Worm (Caenorhabditis elegans) whole organism, L1 larva: ENCODE data around the gene wago-5.

Source experiments
- C04F5.9 ChIP-seq: sonication (generic microtip); optimal IDR thresholded peaks from 2 replicates; lab custom pipeline; 2016; ENCODE audit warnings: missing genetic modification characterization, missing compliant biosample characterization
- C16A3.4 ChIP-seq: fragments of 150-350 bp; optimal IDR thresholded peaks from 2 replicates; lab custom pipeline; 2014; ENCODE audit warnings: missing biosample characterization, missing genetic modification characterization
- C34B4.2 ChIP-seq: sonication (generic microtip); optimal IDR thresholded peaks from 2 replicates; lab custom pipeline; 2017; ENCODE audit warnings: mild to moderate bottlenecking, missing genetic modification characterization, missing compliant biosample characterization
- F16B12.6 ChIP-seq: fragments of 150-350 bp; optimal IDR thresholded peaks from 2 replicates; lab custom pipeline; 2014; ENCODE audit warnings: missing biosample characterization, missing genetic modification characterization
- Y116A8C.19 ChIP-seq: sonication (generic microtip); optimal IDR thresholded peaks from 2 replicates; lab custom pipeline; 2016; ENCODE audit warnings: missing compliant biosample characterization, missing genetic modification characterization, borderline replicate concordance
- aha-1 ChIP-seq: fragments of 150-350 bp; optimal IDR thresholded peaks from 2 replicates; lab custom pipeline; 2014; ENCODE audit warnings: missing biosample characterization, missing genetic modification characterization
- alr-1 ChIP-seq: fragments of 200-800 bp; sonication (Bioruptor generic); optimal IDR thresholded peaks from 2 replicates; lab custom pipeline; 2018; ENCODE audit warnings: borderline replicate concordance, mild to moderate bottlenecking, missing genetic modification characterization, missing compliant biosample characterization
- ama-1 ChIP-seq: fragments of 150-350 bp; optimal IDR thresholded peaks from 2 replicates; lab custom pipeline; 2014
- blmp-1 ChIP-seq: fragments of 150-350 bp; optimal IDR thresholded peaks from 2 replicates; lab custom pipeline; 2014; ENCODE audit warnings: missing biosample characterization, missing genetic modification characterization
- ceh-63 ChIP-seq: fragments of 200-800 bp; sonication (Bioruptor generic); optimal IDR thresholded peaks from 2 replicates; lab custom pipeline; 2018; ENCODE audit warnings: mild to moderate bottlenecking, missing genetic modification characterization, missing compliant biosample characterization
- ceh-82 ChIP-seq, 3 experiments: fragments of 150-350 bp in 1 of 3; sonication (generic microtip) in 2 of 3; optimal IDR thresholded peaks; 2 replicates each; lab custom pipeline; 2014 to 2017; ENCODE audit warnings: missing biosample characterization in 3 of 3, missing genetic modification characterization in 3 of 3
- ceh-88 ChIP-seq: fragments of 200-800 bp; sonication (Bioruptor generic); IDR thresholded peaks from 2 replicates; pipeline ENCODE4 v1.3.6; 2022; ENCODE audit warnings: missing genetic modification characterization, missing compliant biosample characterization
- ceh-90 ChIP-seq: sonication (generic microtip); optimal IDR thresholded peaks from 2 replicates; lab custom pipeline; 2016; ENCODE audit warnings: missing genetic modification characterization, missing compliant biosample characterization
- ces-1 ChIP-seq: fragments of 150-350 bp; optimal IDR thresholded peaks from 2 replicates; lab custom pipeline; 2014; ENCODE audit warnings: missing biosample characterization, missing genetic modification reagents, missing genetic modification characterization
- efl-1 ChIP-seq, 4 experiments: fragments of 150-350 bp; optimal IDR thresholded peaks in 3 of 4; peaks in 1 of 4; 1 replicate in 1 of 4; 2 replicates in 3 of 4; lab custom pipeline; 2014; ENCODE audit warnings: missing biosample characterization in 2 of 4, missing genetic modification characterization in 2 of 4, missing genetic modification reagents in 2 of 4
- elt-2 ChIP-seq: sonication (generic microtip); optimal IDR thresholded peaks from 2 replicates; lab custom pipeline; 2016; ENCODE audit warnings: missing genetic modification characterization, mild to moderate bottlenecking, inconsistent platforms, missing compliant biosample characterization, missing genetic modification reagents
- elt-3 ChIP-seq, 6 experiments: fragments of 150-350 bp in 1 of 6; sonication (generic microtip); optimal IDR thresholded peaks; 2 replicates each; lab custom pipeline; 2017 to 2018; ENCODE audit warnings: missing biosample characterization in 6 of 6, missing genetic modification characterization in 6 of 6, inconsistent platforms in 1 of 6
- fkh-10 ChIP-seq: sonication (generic microtip); optimal IDR thresholded peaks from 2 replicates; lab custom pipeline; 2017; ENCODE audit warnings: missing biosample characterization, missing genetic modification reagents, missing genetic modification characterization
- fkh-4 ChIP-seq: sonication (generic microtip); optimal IDR thresholded peaks from 2 replicates; lab custom pipeline; 2016; ENCODE audit warnings: missing compliant biosample characterization, missing genetic modification characterization, borderline replicate concordance
- fos-1 ChIP-seq: fragments of 150-350 bp; optimal IDR thresholded peaks from 2 replicates; lab custom pipeline; 2014; ENCODE audit warnings: missing biosample characterization, missing genetic modification characterization
- grh-1 ChIP-seq: fragments of 200-800 bp; sonication (Bioruptor generic); IDR thresholded peaks from 2 replicates; pipeline ENCODE4 v1.3.6; 2022; ENCODE audit warnings: missing genetic modification reagents, missing genetic modification characterization, missing compliant biosample characterization
- jun-1 ChIP-seq: fragments of 150-350 bp; optimal IDR thresholded peaks from 2 replicates; lab custom pipeline; 2014; ENCODE audit warnings: missing biosample characterization, missing genetic modification reagents, missing genetic modification characterization
- lin-13 ChIP-seq: fragments of 150-350 bp; optimal IDR thresholded peaks from 2 replicates; lab custom pipeline; 2014; ENCODE audit warnings: missing biosample characterization, missing genetic modification reagents, missing genetic modification characterization
- lin-35 ChIP-seq, 2 experiments: fragments of 150-350 bp; optimal IDR thresholded peaks; 2 replicates each; lab custom pipeline; 2014; ENCODE audit warnings: missing biosample characterization in 2 of 2, missing genetic modification characterization in 2 of 2, missing genetic modification reagents in 2 of 2
- lin-39 ChIP-seq: fragments of 150-350 bp; optimal IDR thresholded peaks from 2 replicates; lab custom pipeline; 2014; ENCODE audit warnings: missing biosample characterization, missing genetic modification reagents, missing genetic modification characterization
- lir-3 ChIP-seq: sonication (generic microtip); optimal IDR thresholded peaks from 2 replicates; lab custom pipeline; 2016; ENCODE audit warnings: mild to moderate bottlenecking, missing genetic modification characterization, moderate library complexity, missing compliant biosample characterization; ENCODE audit not compliant: poor library complexity
- mab-9 ChIP-seq: fragments of 200-800 bp; sonication (Bioruptor generic); IDR thresholded peaks from 2 replicates; pipeline ENCODE4 v1.3.6; 2022; ENCODE audit warnings: missing genetic modification reagents, missing genetic modification characterization, missing compliant biosample characterization
- mef-2 ChIP-seq: fragments of 150-350 bp; optimal IDR thresholded peaks from 2 replicates; lab custom pipeline; 2014; ENCODE audit warnings: missing biosample characterization, missing genetic modification characterization
- mep-1 ChIP-seq: fragments of 150-350 bp; optimal IDR thresholded peaks from 2 replicates; lab custom pipeline; 2014; ENCODE audit warnings: missing biosample characterization, missing genetic modification characterization
- nhr-11 ChIP-seq: fragments of 150-350 bp; optimal IDR thresholded peaks from 2 replicates; lab custom pipeline; 2014; ENCODE audit warnings: missing biosample characterization, missing genetic modification characterization
- nhr-20 ChIP-seq: sonication (generic microtip); optimal IDR thresholded peaks from 2 replicates; lab custom pipeline; 2016; ENCODE audit warnings: mild to moderate bottlenecking, missing genetic modification characterization, missing compliant biosample characterization
- nhr-28 ChIP-seq: fragments of 150-350 bp; optimal IDR thresholded peaks from 2 replicates; lab custom pipeline; 2014; ENCODE audit warnings: missing biosample characterization, missing genetic modification characterization
- nhr-47 ChIP-seq: sonication (generic microtip); optimal IDR thresholded peaks from 2 replicates; lab custom pipeline; 2016; ENCODE audit warnings: mild to moderate bottlenecking, missing genetic modification characterization, moderate library complexity, missing compliant biosample characterization
- nhr-71 ChIP-seq: sonication (generic microtip); optimal IDR thresholded peaks from 2 replicates; lab custom pipeline; 2016; ENCODE audit warnings: mild to moderate bottlenecking, missing genetic modification characterization, moderate library complexity, missing compliant biosample characterization
- nhr-76 ChIP-seq: sonication (generic microtip); optimal IDR thresholded peaks from 2 replicates; lab custom pipeline; 2017; ENCODE audit warnings: missing biosample characterization, missing genetic modification characterization
- nhr-77 ChIP-seq: fragments of 150-350 bp; optimal IDR thresholded peaks from 2 replicates; lab custom pipeline; 2014; ENCODE audit warnings: missing biosample characterization, missing genetic modification characterization
- nhr-85 ChIP-seq: sonication (generic microtip); peaks from one replicate; lab custom pipeline; 2016; ENCODE audit warnings: missing genetic modification characterization, inconsistent platforms, missing compliant biosample characterization
- nhr-90 ChIP-seq: sonication (generic microtip); optimal IDR thresholded peaks from 2 replicates; lab custom pipeline; 2016; ENCODE audit warnings: mild to moderate bottlenecking, missing genetic modification characterization, missing compliant biosample characterization; ENCODE audit not compliant: poor library complexity
- pag-3 ChIP-seq: sonication (generic microtip); optimal IDR thresholded peaks from 2 replicates; lab custom pipeline; 2017; ENCODE audit warnings: missing genetic modification characterization, mild to moderate bottlenecking, missing compliant biosample characterization, antibody characterized with exemption, borderline replicate concordance; ENCODE audit not compliant: insufficient read depth
- pax-3 ChIP-seq: fragments of 200-800 bp; sonication (Bioruptor generic); optimal IDR thresholded peaks from 2 replicates; lab custom pipeline; 2018; ENCODE audit warnings: mild to moderate bottlenecking, missing genetic modification characterization, moderate library complexity, missing compliant biosample characterization
- pqm-1 ChIP-seq: sonication (generic microtip); optimal IDR thresholded peaks from 3 replicates; lab custom pipeline; 2017; ENCODE audit warnings: missing biosample characterization, missing genetic modification characterization
- rnt-1 ChIP-seq: sonication (generic microtip); optimal IDR thresholded peaks from 2 replicates; lab custom pipeline; 2016; ENCODE audit warnings: mild to moderate bottlenecking, missing genetic modification characterization, moderate library complexity, missing compliant biosample characterization
- skn-1 ChIP-seq: fragments of 150-350 bp; optimal IDR thresholded peaks from 2 replicates; lab custom pipeline; 2014; ENCODE audit warnings: missing biosample characterization, missing genetic modification characterization
- snpc-4 ChIP-seq: fragments of 150-350 bp; optimal IDR thresholded peaks from 2 replicates; lab custom pipeline; 2014; ENCODE audit warnings: missing biosample characterization, missing genetic modification characterization
- sptf-1 ChIP-seq: fragments of 150-350 bp; optimal IDR thresholded peaks from 2 replicates; lab custom pipeline; 2014; ENCODE audit warnings: missing biosample characterization, missing genetic modification characterization
- tlp-1 ChIP-seq: fragments of 150-350 bp; optimal IDR thresholded peaks from 2 replicates; lab custom pipeline; 2014; ENCODE audit warnings: missing biosample characterization, missing genetic modification characterization
- unc-130 ChIP-seq: fragments of 150-350 bp; optimal IDR thresholded peaks from 2 replicates; lab custom pipeline; 2017; ENCODE audit warnings: missing biosample characterization, missing genetic modification characterization, inconsistent platforms
- unc-30 ChIP-seq: sonication (generic microtip); optimal IDR thresholded peaks from 2 replicates; lab custom pipeline; 2017; ENCODE audit warnings: missing biosample characterization, missing genetic modification characterization
- unc-62 ChIP-seq: fragments of 150-350 bp; optimal IDR thresholded peaks from 2 replicates; lab custom pipeline; 2014; ENCODE audit warnings: missing biosample characterization, missing genetic modification reagents, missing genetic modification characterization
- vab-15 ChIP-seq: sonication (generic microtip); optimal IDR thresholded peaks from 2 replicates; lab custom pipeline; 2017; ENCODE audit warnings: missing genotype, mild to moderate bottlenecking, missing genetic modification characterization, missing compliant biosample characterization
- zag-1 ChIP-seq: fragments of 150-350 bp; optimal IDR thresholded peaks from 2 replicates; lab custom pipeline; 2014; ENCODE audit warnings: missing biosample characterization, missing genetic modification characterization
- zip-4 ChIP-seq: fragments of 200-800 bp; sonication (Bioruptor generic); optimal IDR thresholded peaks from 2 replicates; lab custom pipeline; 2018; ENCODE audit warnings: mild to moderate bottlenecking, missing genetic modification characterization, moderate library complexity, missing compliant biosample characterization
- ztf-11 ChIP-seq, 2 experiments: sonication (generic microtip); optimal IDR thresholded peaks; 2 replicates each; lab custom pipeline; 2016 to 2017; ENCODE audit warnings: missing genetic modification characterization in 2 of 2, missing biosample characterization in 1 of 2, missing compliant biosample characterization in 1 of 2
- ztf-4 ChIP-seq: fragments of 150-350 bp; optimal IDR thresholded peaks from 2 replicates; lab custom pipeline; 2014; ENCODE audit warnings: missing biosample characterization, missing genetic modification characterization

wago-5 gene

DNA sequence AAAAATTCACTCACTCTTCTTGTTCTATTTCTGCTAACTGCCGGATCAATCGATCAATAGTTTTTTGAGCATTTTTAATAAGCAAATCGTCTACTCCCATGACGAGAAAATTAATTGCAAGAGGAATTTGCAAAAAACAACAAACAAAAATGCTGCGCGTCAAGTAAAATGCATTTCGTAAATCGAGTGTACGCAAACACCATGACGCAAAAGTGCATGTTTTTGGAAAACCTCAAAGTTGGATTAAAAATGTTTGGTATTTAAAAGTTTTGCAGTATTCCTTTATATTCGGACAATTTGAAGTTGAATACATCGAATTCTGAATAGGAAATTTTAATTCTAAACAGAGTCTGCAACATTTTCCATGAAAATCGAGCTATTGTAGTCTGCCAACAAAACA, 23.9 kb upstream of the wago-5 start, which contains the start of gene ZK1248.19 (continued):
- TF ChIP-seq mep-1 (tag; lab: Kevin White, UChicago): peak; percentile 16
- TF ChIP-seq zip-4 (GFP tag; lab: Kevin White, UChicago): no peak
- no peak for TF ChIP-seq elt-2 (tag; lab: Kevin White, UChicago)
- no peak for TF ChIP-seq fkh-4 (tag; lab: Kevin White, UChicago)
- TF ChIP-seq vab-15: no peak
- no peak for TF ChIP-seq fos-1 (tag; lab: Kevin White, UChicago)
- TF ChIP-seq ztf-4 (tag; lab: Kevin White, UChicago): no peak
- TF ChIP-seq C04F5.9 (tag; lab: Kevin White, UChicago): no peak
- no peak for TF ChIP-seq mab-9
- TF ChIP-seq lin-35 (GFP tag; optimal IDR thresholded peaks at IDR 0.05; lab: Kevin White, UChicago): peak in 1 of 2 experiments; percentile 39
- no peak for TF ChIP-seq tlp-1 (tag; lab: Kevin White, UChicago)
- TF ChIP-seq ceh-88 (GFP tag; lab: Robert Waterston, UW): no peak
- TF ChIP-seq Y116A8C.19 (tag; lab: Kevin White, UChicago): no peak
- no peak for TF ChIP-seq fkh-10
- TF ChIP-seq grh-1: no peak
- TF ChIP-seq ceh-90 (tag; lab: Kevin White, UChicago): no peak
- TF ChIP-seq nhr-76 (tag; lab: Kevin White, UChicago): no peak
- no peak for TF ChIP-seq nhr-28 (tag; lab: Kevin White, UChicago)
- TF ChIP-seq aha-1: no peak
- no peak for TF ChIP-seq mef-2
- TF ChIP-seq unc-62 (GFP tag; lab: Kevin White, UChicago): no peak
- TF ChIP-seq pax-3 (tag; lab: Kevin White, UChicago): no peak
- TF ChIP-seq efl-1 (optimal IDR thresholded peaks at IDR 0.05; lab: Kevin White, UChicago): peak; percentile 53 to 54
- TF ChIP-seq efl-1 (GFP tag; optimal IDR thresholded peaks at IDR 0.05 in 1 of 2; lab: Kevin White, UChicago): peak; percentile 32 to 95
- peak; percentile 0 for TF ChIP-seq snpc-4
- TF ChIP-seq lir-3 (tag; lab: Kevin White, UChicago): no peak
- TF ChIP-seq ceh-82 (tag; optimal IDR thresholded peaks at IDR 0.05; lab: Kevin White, UChicago): peak in 1 of 3 experiments; percentile 13
- TF ChIP-seq alr-1 (tag; lab: Kevin White, UChicago): no peak
- TF ChIP-seq blmp-1 (tag; lab: Kevin White, UChicago): no peak
- no peak for TF ChIP-seq ztf-11 (tag; optimal IDR thresholded peaks at IDR 0.05; lab: Kevin White, UChicago)
- TF ChIP-seq nhr-20 (tag; lab: Kevin White, UChicago): peak; percentile 39
- no peak for TF ChIP-seq unc-30
- no peak for TF ChIP-seq nhr-11 (tag; lab: Kevin White, UChicago)
- peak; percentile 9 for TF ChIP-seq nhr-85 (tag; lab: Kevin White, UChicago)
- TF ChIP-seq sptf-1 (tag; lab: Kevin White, UChicago): no peak
- no peak for TF ChIP-seq zag-1
- no peak for TF ChIP-seq C34B4.2 (tag; lab: Kevin White, UChicago)
- no peak for TF ChIP-seq jun-1 (tag; lab: Kevin White, UChicago)
- TF ChIP-seq nhr-47 (tag; lab: Kevin White, UChicago): peak; percentile 35
- TF ChIP-seq nhr-71 (tag; lab: Kevin White, UChicago): peak; percentile 43
- TF ChIP-seq nhr-90 (tag; lab: Kevin White, UChicago): no peak
- TF ChIP-seq lin-13: no peak
- peak; percentile 88 for TF ChIP-seq F16B12.6
- peak; percentile 56 for TF ChIP-seq rnt-1 (tag; lab: Kevin White, UChicago)
- no peak for TF ChIP-seq pag-3 (tag; lab: Kevin White, UChicago)
- peak; percentile 54 for TF ChIP-seq C16A3.4 (tag; lab: Kevin White, UChicago)
- no peak for TF ChIP-seq nhr-77 (tag; lab: Kevin White, UChicago)
- TF ChIP-seq ama-1: no peak
- peak; percentile 32 for TF ChIP-seq unc-130 (tag; lab: Kevin White, UChicago)
- no peak for TF ChIP-seq ces-1
- peak in 1 of 6 experiments; percentile 4 for TF ChIP-seq elt-3 (tag; optimal IDR thresholded peaks at IDR 0.05; lab: Kevin White, UChicago)
- TF ChIP-seq lin-39 (tag; lab: Kevin White, UChicago): no peak
- no peak for TF ChIP-seq skn-1 (tag; lab: Kevin White, UChicago)
- TF ChIP-seq pqm-1 (tag; lab: Kevin White, UChicago): no peak
- TF ChIP-seq ceh-63 (GFP tag; lab: Kevin White, UChicago): no peak
